Worm (Caenorhabditis elegans) whole organism, mixed stage, embryonic: Measurements from ENCODE around the gene F57G8.7.

ENCODE experiments used
- M03D4.4 ChIP-seq: sonication (generic microtip); optimal IDR thresholded peaks from 2 replicates; lab custom pipeline; 2017; ENCODE audit warnings: mild to moderate bottlenecking, missing genetic modification characterization, missing compliant biosample characterization
- bed-3 ChIP-seq: fragments of 200-800 bp; sonication (Bioruptor generic); optimal IDR thresholded peaks from 3 replicates; lab custom pipeline; 2018; ENCODE audit warnings: mild to moderate bottlenecking, missing genetic modification characterization, moderate library complexity, missing compliant biosample characterization
- blmp-1 ChIP-seq: fragments of 150-350 bp; optimal IDR thresholded peaks from 2 replicates; lab custom pipeline; 2014; ENCODE audit warnings: missing biosample characterization, missing genetic modification characterization
- ceh-83 ChIP-seq: fragments of 200-800 bp; sonication (Bioruptor generic); optimal IDR thresholded peaks from 2 replicates; lab custom pipeline; 2018; ENCODE audit warnings: mild to moderate bottlenecking, missing genetic modification characterization, missing compliant biosample characterization
- cnd-1 ChIP-seq: fragments of 200-800 bp; sonication (Bioruptor generic); optimal IDR thresholded peaks from 2 replicates; lab custom pipeline; 2018; ENCODE audit warnings: mild to moderate bottlenecking, missing genetic modification characterization, missing compliant biosample characterization
- drap-1 ChIP-seq: fragments of 200-800 bp; sonication (Bioruptor generic); optimal IDR thresholded peaks from 3 replicates; lab custom pipeline; 2018; ENCODE audit warnings: mild to moderate bottlenecking, missing genetic modification characterization, missing compliant biosample characterization
- elt-3 ChIP-seq: fragments of 150-350 bp; optimal IDR thresholded peaks from 2 replicates; lab custom pipeline; 2014; ENCODE audit warnings: missing biosample characterization, missing genetic modification characterization
- flh-1 ChIP-seq: fragments of 200-800 bp; sonication (Bioruptor generic); optimal IDR thresholded peaks from 2 replicates; lab custom pipeline; 2018; ENCODE audit warnings: mild to moderate bottlenecking, missing genetic modification characterization, moderate library complexity, missing compliant biosample characterization
- ham-2 ChIP-seq: fragments of 200-800 bp; sonication (Bioruptor generic); optimal IDR thresholded peaks from 2 replicates; lab custom pipeline; 2018; ENCODE audit warnings: mild to moderate bottlenecking, missing genetic modification characterization, missing compliant biosample characterization
- hlh-1 ChIP-seq: fragments of 150-350 bp; optimal IDR thresholded peaks from 2 replicates; lab custom pipeline; 2014; ENCODE audit warnings: missing biosample characterization, missing genetic modification reagents, missing genetic modification characterization
- lin-13 ChIP-seq: fragments of 150-350 bp; optimal IDR thresholded peaks from 2 replicates; lab custom pipeline; 2014; ENCODE audit warnings: missing biosample characterization, missing genetic modification characterization
- lin-32 ChIP-seq: fragments of 200-800 bp; sonication (Bioruptor generic); optimal IDR thresholded peaks from 2 replicates; lab custom pipeline; 2018; ENCODE audit warnings: mild to moderate bottlenecking, missing genetic modification characterization, missing compliant biosample characterization
- lsy-2 ChIP-seq: fragments of 150-350 bp; optimal IDR thresholded peaks from 2 replicates; lab custom pipeline; 2014; ENCODE audit warnings: missing biosample characterization, missing genetic modification characterization
- mab-5 ChIP-seq: fragments of 150-350 bp; optimal IDR thresholded peaks from 2 replicates; lab custom pipeline; 2014; ENCODE audit warnings: missing biosample characterization, missing genetic modification characterization
- mep-1 ChIP-seq: fragments of 150-350 bp; optimal IDR thresholded peaks from 2 replicates; lab custom pipeline; 2017; ENCODE audit warnings: missing biosample characterization, missing genetic modification reagents, missing genetic modification characterization, inconsistent platforms
- mls-2 ChIP-seq: sonication (generic microtip); optimal IDR thresholded peaks from 2 replicates; lab custom pipeline; 2016; ENCODE audit warnings: mild to moderate bottlenecking, missing genetic modification characterization, moderate library complexity, missing compliant biosample characterization
- nhr-12 ChIP-seq: fragments of 150-350 bp; optimal IDR thresholded peaks from 2 replicates; lab custom pipeline; 2014; ENCODE audit warnings: missing biosample characterization, missing genetic modification characterization
- nhr-2 ChIP-seq: fragments of 150-350 bp; optimal IDR thresholded peaks from 2 replicates; lab custom pipeline; 2014; ENCODE audit warnings: missing biosample characterization, missing genetic modification characterization
- nhr-237 ChIP-seq: fragments of 150-350 bp; optimal IDR thresholded peaks from 2 replicates; lab custom pipeline; 2014; ENCODE audit warnings: missing biosample characterization, missing genetic modification characterization
- nhr-28 ChIP-seq: fragments of 150-350 bp; optimal IDR thresholded peaks from 2 replicates; lab custom pipeline; 2014; ENCODE audit warnings: missing biosample characterization, missing genetic modification characterization
- nhr-76 ChIP-seq: sonication (generic microtip); optimal IDR thresholded peaks from 2 replicates; lab custom pipeline; 2017; ENCODE audit warnings: missing biosample characterization, missing genetic modification characterization
- sem-2 ChIP-seq: fragments of 200-800 bp; sonication (Bioruptor generic); optimal IDR thresholded peaks from 2 replicates; lab custom pipeline; 2018; ENCODE audit warnings: mild to moderate bottlenecking, missing genetic modification characterization, missing compliant biosample characterization
- snpc-4 ChIP-seq: fragments of 150-350 bp; optimal IDR thresholded peaks from 2 replicates; lab custom pipeline; 2014; ENCODE audit warnings: missing biosample characterization, missing genetic modification characterization
- tbx-8 ChIP-seq: fragments of 200-800 bp; sonication (Bioruptor generic); optimal IDR thresholded peaks from 2 replicates; lab custom pipeline; 2018; ENCODE audit warnings: mild to moderate bottlenecking, missing genetic modification characterization, moderate library complexity, missing compliant biosample characterization
- unc-120 ChIP-seq: sonication (generic microtip); optimal IDR thresholded peaks from 2 replicates; lab custom pipeline; 2017; ENCODE audit warnings: missing genetic modification characterization, missing compliant biosample characterization; ENCODE audit not compliant: poor library complexity, severe bottlenecking
- unc-39 ChIP-seq: fragments of 150-350 bp; optimal IDR thresholded peaks from 2 replicates; lab custom pipeline; 2014; ENCODE audit warnings: missing biosample characterization, missing genetic modification characterization
- unc-62 ChIP-seq: fragments of 150-350 bp; optimal IDR thresholded peaks from 2 replicates; lab custom pipeline; 2014; ENCODE audit warnings: missing biosample characterization, missing genetic modification reagents, missing genetic modification characterization
- ztf-11 ChIP-seq: fragments of 150-350 bp; optimal IDR thresholded peaks from 2 replicates; lab custom pipeline; 2014; ENCODE audit warnings: missing biosample characterization, missing genetic modification characterization

F57G8.7 gene

ce11 chrV:16355941-16356340 is 27.0 kb downstream of the F57G8.7 start (continued):
- TF ChIP-seq nhr-237 (tag; lab: Kevin White, UChicago) (peak; percentile 51), mls-2 (peak; percentile 77)

ce11 chrV:16356798-16357197 is 27.8 kb downstream of the F57G8.7 start:
- no peak for TF ChIP-seq blmp-1 (tag; lab: Kevin White, UChicago)
- TF ChIP-seq ham-2 (GFP tag; lab: Kevin White, UChicago): no peak
- no peak for TF ChIP-seq nhr-237 (tag; lab: Kevin White, UChicago)
- no peak for TF ChIP-seq lsy-2 (tag; lab: Kevin White, UChicago)
- TF ChIP-seq snpc-4 (tag; lab: Kevin White, UChicago): no peak
- no peak for TF ChIP-seq tbx-8
- no peak for TF ChIP-seq unc-39 (tag; lab: Kevin White, UChicago)
- no peak for TF ChIP-seq elt-3
- TF ChIP-seq mep-1 (tag; lab: Kevin White, UChicago): no peak
- no peak for TF ChIP-seq cnd-1 (tag; lab: Kevin White, UChicago)
- TF ChIP-seq nhr-12 (tag; lab: Kevin White, UChicago): no peak
- no peak for TF ChIP-seq unc-120 (tag; lab: Kevin White, UChicago)
- TF ChIP-seq lin-13 (tag; lab: Kevin White, UChicago): no peak
- no peak for TF ChIP-seq ceh-83 (GFP tag; lab: Kevin White, UChicago)
- TF ChIP-seq lin-32 (GFP tag; lab: Kevin White, UChicago): no peak
- no peak for TF ChIP-seq nhr-76 (tag; lab: Kevin White, UChicago)

ce11 chrV:16357253-16357652 is 28.3 kb downstream of the F57G8.7 start, which contains the start of gene pptr-1:
Gene pptr-1, plus strand, starts transcription at chrV:16357521.
- peak; percentile 47 for TF ChIP-seq blmp-1 (tag; lab: Kevin White, UChicago)
- peak; percentile 5 for TF ChIP-seq elt-3
- TF ChIP-seq tbx-8: no peak
- TF ChIP-seq, all 35 proteins: peak for 2

ce11 chrV:16361350-16361749 is 32.4 kb downstream of the F57G8.7 start:
- TF ChIP-seq nhr-12 (tag; lab: Kevin White, UChicago): no peak
- TF ChIP-seq nhr-2: no peak
- TF ChIP-seq mep-1 (tag; lab: Kevin White, UChicago): no peak
- no peak for TF ChIP-seq lin-13 (tag; lab: Kevin White, UChicago)
- no peak for TF ChIP-seq M03D4.4 (tag; lab: Kevin White, UChicago)
- no peak for TF ChIP-seq nhr-28
- no peak for TF ChIP-seq lsy-2 (tag; lab: Kevin White, UChicago)
- no peak for TF ChIP-seq nhr-76 (tag; lab: Kevin White, UChicago)

ce11 chrV:16367575-16367974 is 38.6 kb downstream of the F57G8.7 start, which contains the start of gene W08G11.3:
Gene W08G11.3, plus strand, starts transcription at chrV:16367681.
- TF ChIP-seq nhr-76 (tag; lab: Kevin White, UChicago) (no peak), sem-2 (no peak), hlh-1 (tag; lab: Kevin White, UChicago) (no peak), lsy-2 (tag; lab: Kevin White, UChicago) (no peak), cnd-1 (tag; lab: Kevin White, UChicago) (no peak), bed-3 (GFP tag; lab: Kevin White, UChicago) (no peak), mls-2 (no peak), lin-13 (tag; lab: Kevin White, UChicago) (no peak), flh-1 (no peak), lin-32 (GFP tag; lab: Kevin White, UChicago) (no peak), mep-1 (tag; lab: Kevin White, UChicago) (no peak), unc-62 (GFP tag; lab: Kevin White, UChicago) (no peak), unc-120 (tag; lab: Kevin White, UChicago) (no peak)
- TF ChIP-seq, all 35 proteins: peak for 0

ce11 chrV:16368143-16368542 is 39.2 kb downstream of the F57G8.7 start:
- TF ChIP-seq nhr-28: no peak
- no peak for TF ChIP-seq mab-5 (tag; lab: Kevin White, UChicago)
- TF ChIP-seq lsy-2 (tag; lab: Kevin White, UChicago): no peak
- no peak for TF ChIP-seq unc-39 (tag; lab: Kevin White, UChicago)
- TF ChIP-seq drap-1: no peak
- TF ChIP-seq M03D4.4 (tag; lab: Kevin White, UChicago): no peak
- no peak for TF ChIP-seq unc-62 (GFP tag; lab: Kevin White, UChicago)
- TF ChIP-seq bed-3 (GFP tag; lab: Kevin White, UChicago): no peak
- TF ChIP-seq lin-13 (tag; lab: Kevin White, UChicago): no peak
- TF ChIP-seq nhr-2: no peak
- no peak for TF ChIP-seq mep-1 (tag; lab: Kevin White, UChicago)
- no peak for TF ChIP-seq ztf-11 (tag; lab: Kevin White, UChicago)
- TF ChIP-seq flh-1: no peak
- TF ChIP-seq nhr-76 (tag; lab: Kevin White, UChicago): no peak
- TF ChIP-seq lin-32 (GFP tag; lab: Kevin White, UChicago): no peak
